Worm (Caenorhabditis elegans) whole organism, late embryonic: ENCODE results near the gene far-8.

Source experiments
- C08G9.2 ChIP-seq: sonication (generic microtip); optimal IDR thresholded peaks from 2 replicates; lab custom pipeline; 2016; ENCODE audit warnings: mild to moderate bottlenecking, missing genetic modification characterization, moderate library complexity, missing compliant biosample characterization
- F13H6.1 ChIP-seq: sonication (generic microtip); optimal IDR thresholded peaks from 2 replicates; lab custom pipeline; 2016; ENCODE audit warnings: missing genetic modification characterization, missing compliant biosample characterization
- K02D7.2 ChIP-seq: sonication (generic microtip); optimal IDR thresholded peaks from 2 replicates; lab custom pipeline; 2017; ENCODE audit warnings: mild to moderate bottlenecking, missing genetic modification characterization, missing compliant biosample characterization
- K09A11.1 ChIP-seq: sonication (generic microtip); optimal IDR thresholded peaks from 2 replicates; lab custom pipeline; 2017; ENCODE audit warnings: antibody characterized with exemption, mild to moderate bottlenecking, missing genetic modification characterization, missing compliant biosample characterization; ENCODE audit not compliant: insufficient read depth
- Y22D7AL.16 ChIP-seq: sonication (generic microtip); optimal IDR thresholded peaks from 2 replicates; lab custom pipeline; 2016; ENCODE audit warnings: missing genetic modification characterization, missing compliant biosample characterization
- ama-1 ChIP-seq: fragments of 150-350 bp; optimal IDR thresholded peaks from 2 replicates; lab custom pipeline; 2014
- ceh-18 ChIP-seq: sonication (generic microtip); optimal IDR thresholded peaks from 2 replicates; lab custom pipeline; 2016; ENCODE audit warnings: missing genetic modification characterization, missing compliant biosample characterization
- ceh-24 ChIP-seq: sonication (generic microtip); optimal IDR thresholded peaks from 2 replicates; lab custom pipeline; 2016; ENCODE audit warnings: mild to moderate bottlenecking, missing genetic modification characterization, missing compliant biosample characterization
- ceh-31 ChIP-seq: sonication (generic microtip); optimal IDR thresholded peaks from 2 replicates; lab custom pipeline; 2016; ENCODE audit warnings: missing genetic modification characterization, missing compliant biosample characterization
- ceh-45 ChIP-seq: fragments of 200-800 bp; sonication (Bioruptor generic); IDR thresholded peaks from 2 replicates; pipeline ENCODE4 v1.3.6; 2022; ENCODE audit warnings: missing genetic modification reagents, missing genetic modification characterization, missing compliant biosample characterization
- ceh-6 ChIP-seq: fragments of 200-800 bp; sonication (Bioruptor generic); optimal IDR thresholded peaks from 2 replicates; lab custom pipeline; 2018; ENCODE audit warnings: mild to moderate bottlenecking, missing genetic modification characterization, missing compliant biosample characterization
- dmd-4 ChIP-seq: sonication (generic microtip); optimal IDR thresholded peaks from 2 replicates; lab custom pipeline; 2016; ENCODE audit warnings: borderline replicate concordance, missing genetic modification characterization, missing compliant biosample characterization
- dve-1 ChIP-seq: sonication (generic microtip); optimal IDR thresholded peaks from 2 replicates; lab custom pipeline; 2017; ENCODE audit warnings: antibody characterized with exemption, mild to moderate bottlenecking, missing genetic modification characterization, missing compliant biosample characterization
- elt-4 ChIP-seq: sonication (generic microtip); optimal IDR thresholded peaks from 2 replicates; lab custom pipeline; 2016; ENCODE audit warnings: missing genetic modification characterization, missing compliant biosample characterization
- eyg-1 ChIP-seq: sonication (generic microtip); optimal IDR thresholded peaks from 2 replicates; lab custom pipeline; 2016; ENCODE audit warnings: missing genotype, missing genetic modification characterization, missing compliant biosample characterization
- fax-1 ChIP-seq: sonication (generic microtip); optimal IDR thresholded peaks from 2 replicates; lab custom pipeline; 2016; ENCODE audit warnings: missing genotype, missing genetic modification characterization, missing compliant biosample characterization
- fkh-10 ChIP-seq: fragments of 150-350 bp; optimal IDR thresholded peaks from 2 replicates; lab custom pipeline; 2014; ENCODE audit warnings: missing biosample characterization, missing genetic modification reagents, missing genetic modification characterization
- gmeb-2 ChIP-seq: sonication (generic microtip); optimal IDR thresholded peaks from 2 replicates; lab custom pipeline; 2016; ENCODE audit warnings: missing genetic modification characterization, inconsistent platforms, missing compliant biosample characterization
- hlh-13 ChIP-seq: fragments of 200-800 bp; sonication (Bioruptor generic); optimal IDR thresholded peaks from 2 replicates; lab custom pipeline; 2018; ENCODE audit warnings: mild to moderate bottlenecking, missing genetic modification characterization, missing compliant biosample characterization
- hlh-15 ChIP-seq: sonication (generic microtip); optimal IDR thresholded peaks from 2 replicates; lab custom pipeline; 2016; ENCODE audit warnings: missing genetic modification characterization, missing compliant biosample characterization
- hlh-30 ChIP-seq: sonication (generic microtip); optimal IDR thresholded peaks from 2 replicates; lab custom pipeline; 2017; ENCODE audit warnings: antibody characterized with exemption, missing genetic modification characterization, missing compliant biosample characterization; ENCODE audit not compliant: insufficient read depth
- hlh-6 ChIP-seq: sonication (generic microtip); optimal IDR thresholded peaks from 2 replicates; lab custom pipeline; 2016; ENCODE audit warnings: missing genotype, missing genetic modification characterization, missing compliant biosample characterization
- hlh-8 ChIP-seq: sonication (generic microtip); optimal IDR thresholded peaks from 2 replicates; lab custom pipeline; 2016; ENCODE audit warnings: missing genotype, missing genetic modification characterization, missing compliant biosample characterization
- lim-6 ChIP-seq: sonication (generic microtip); optimal IDR thresholded peaks from 2 replicates; lab custom pipeline; 2016; ENCODE audit warnings: missing genetic modification characterization, missing compliant biosample characterization
- lin-11 ChIP-seq: fragments of 200-800 bp; sonication (Bioruptor generic); optimal IDR thresholded peaks from 2 replicates; lab custom pipeline; 2018; ENCODE audit warnings: mild to moderate bottlenecking, missing genetic modification characterization, missing compliant biosample characterization
- madf-2 ChIP-seq: sonication (generic microtip); optimal IDR thresholded peaks from 2 replicates; lab custom pipeline; 2017; ENCODE audit warnings: missing genetic modification characterization, missing compliant biosample characterization
- nhr-11 ChIP-seq: fragments of 150-350 bp; optimal IDR thresholded peaks from 2 replicates; lab custom pipeline; 2014; ENCODE audit warnings: missing biosample characterization, missing genetic modification characterization
- nhr-232 ChIP-seq: sonication (generic microtip); optimal IDR thresholded peaks from 2 replicates; lab custom pipeline; 2016; ENCODE audit warnings: missing genetic modification characterization, missing compliant biosample characterization
- npax-4 ChIP-seq: sonication (generic microtip); optimal IDR thresholded peaks from 2 replicates; lab custom pipeline; 2016; ENCODE audit warnings: missing genetic modification characterization, missing compliant biosample characterization
- pag-3 ChIP-seq: sonication (generic microtip); optimal IDR thresholded peaks from 2 replicates; lab custom pipeline; 2016; ENCODE audit warnings: missing compliant biosample characterization, missing genetic modification characterization, borderline replicate concordance
- pat-9 ChIP-seq: fragments of 200-800 bp; sonication (Bioruptor generic); optimal IDR thresholded peaks from 2 replicates; lab custom pipeline; 2018; ENCODE audit warnings: mild to moderate bottlenecking, missing genetic modification characterization, moderate library complexity, missing compliant biosample characterization
- pax-1 ChIP-seq: fragments of 150-350 bp; optimal IDR thresholded peaks from 2 replicates; lab custom pipeline; 2014; ENCODE audit warnings: missing biosample characterization, missing genetic modification characterization
- pha-2 ChIP-seq: sonication (generic microtip); optimal IDR thresholded peaks from 2 replicates; lab custom pipeline; 2017; ENCODE audit warnings: mild to moderate bottlenecking, missing genetic modification characterization, missing compliant biosample characterization
- pqm-1 ChIP-seq: sonication (generic microtip); optimal IDR thresholded peaks from 2 replicates; lab custom pipeline; 2016; ENCODE audit warnings: missing genetic modification characterization, missing compliant biosample characterization
- ref-2 ChIP-seq: sonication (generic microtip); optimal IDR thresholded peaks from 2 replicates; lab custom pipeline; 2016; ENCODE audit warnings: missing genetic modification characterization, missing compliant biosample characterization
- rnt-1 ChIP-seq: sonication (generic microtip); optimal IDR thresholded peaks from 2 replicates; lab custom pipeline; 2016; ENCODE audit warnings: missing genetic modification characterization, missing compliant biosample characterization
- sdc-2 ChIP-seq: sonication (generic microtip); optimal IDR thresholded peaks from 2 replicates; lab custom pipeline; 2016; ENCODE audit warnings: missing genotype, missing genetic modification characterization, missing compliant biosample characterization
- sox-2 ChIP-seq: fragments of 200-800 bp; sonication (Bioruptor generic); IDR thresholded peaks from 2 replicates; pipeline ENCODE4 v1.3.6; 2022; ENCODE audit warnings: missing genetic modification reagents, missing genetic modification characterization, missing compliant biosample characterization
- ttx-3 ChIP-seq: sonication (generic microtip); optimal IDR thresholded peaks from 2 replicates; lab custom pipeline; 2016; ENCODE audit warnings: missing genetic modification reagents, missing genetic modification characterization, missing compliant biosample characterization
- unc-42 ChIP-seq: sonication (generic microtip); optimal IDR thresholded peaks from 2 replicates; lab custom pipeline; 2016; ENCODE audit warnings: missing genotype, missing genetic modification characterization, missing compliant biosample characterization
- unc-55 ChIP-seq: sonication (generic microtip); optimal IDR thresholded peaks from 2 replicates; lab custom pipeline; 2017; ENCODE audit warnings: missing biosample characterization, missing genetic modification reagents, missing genetic modification characterization
- unc-86 ChIP-seq: sonication (generic microtip); optimal IDR thresholded peaks from 2 replicates; lab custom pipeline; 2016; ENCODE audit warnings: missing genetic modification characterization, missing compliant biosample characterization
- ztf-16 ChIP-seq: sonication (generic microtip); optimal IDR thresholded peaks from 2 replicates; lab custom pipeline; 2017; ENCODE audit warnings: missing genetic modification characterization, missing compliant biosample characterization

Gene far-8

DNA sequence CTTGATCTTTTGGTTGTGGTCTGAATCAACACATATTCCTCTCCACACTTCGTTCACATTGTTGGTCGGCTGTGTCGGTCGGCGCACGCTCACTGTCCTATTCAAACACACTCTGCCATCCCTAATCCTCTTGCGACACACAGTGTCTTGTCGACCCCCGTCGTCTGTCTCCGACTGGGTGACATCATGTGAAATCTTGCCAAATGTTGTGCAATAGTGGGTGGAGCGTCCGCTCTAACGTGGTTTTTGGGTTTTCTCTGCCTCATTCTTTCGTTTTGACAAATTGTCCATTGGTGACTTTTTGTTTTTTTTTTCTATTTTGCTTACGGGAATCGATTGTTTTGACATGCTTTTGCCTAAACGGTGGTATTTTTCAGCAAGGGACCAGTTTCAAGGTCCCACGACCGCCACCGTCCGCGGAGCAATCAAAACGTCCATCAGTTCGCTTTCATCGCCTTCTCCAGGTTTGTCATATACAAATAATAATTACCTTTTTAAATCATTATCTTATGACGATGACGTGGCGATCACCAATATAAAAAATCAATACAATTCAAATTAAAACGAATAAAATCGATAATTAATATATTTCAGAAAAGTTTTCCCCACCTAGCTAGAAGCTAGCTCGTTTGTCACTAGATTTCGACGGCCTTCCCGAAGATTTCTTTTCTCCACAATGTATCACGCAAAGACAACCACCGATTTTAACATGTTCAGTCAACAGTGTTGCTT is 8.9 kb upstream of the far-8 start (continued):
- TF ChIP-seq hlh-30 (tag; lab: Kevin White, UChicago) (peak; percentile 96), Y22D7AL.16 (no peak), ceh-24 (tag; lab: Kevin White, UChicago) (no peak), ceh-18 (tag; lab: Kevin White, UChicago) (peak; percentile 82), ztf-16 (peak; percentile 9), dve-1 (peak; percentile 85), eyg-1 (tag; lab: Kevin White, UChicago) (peak; percentile 26), unc-55 (peak; percentile 91), C08G9.2 (tag; lab: Kevin White, UChicago) (no peak), nhr-11 (no peak), fax-1 (tag; lab: Kevin White, UChicago) (no peak), fkh-10 (GFP tag; lab: Kevin White, UChicago) (peak; percentile 15), madf-2 (peak; percentile 35), ceh-31 (tag; lab: Kevin White, UChicago) (peak; percentile 87), pax-1 (tag; lab: Kevin White, UChicago) (peak; percentile 90), pag-3 (no peak), F13H6.1 (tag; lab: Kevin White, UChicago) (peak; percentile 28), hlh-8 (peak; percentile 14), gmeb-2 (tag; lab: Kevin White, UChicago) (no peak), unc-86 (tag; lab: Kevin White, UChicago) (no peak), npax-4 (tag; lab: Kevin White, UChicago) (no peak), pqm-1 (tag; lab: Kevin White, UChicago) (peak; percentile 42), ceh-6 (GFP tag; lab: Kevin White, UChicago) (no peak), ttx-3 (tag; lab: Kevin White, UChicago) (no peak), hlh-13 (no peak), dmd-4 (no peak), nhr-232 (no peak), K09A11.1 (peak; percentile 65), K02D7.2 (tag; lab: Kevin White, UChicago) (no peak), rnt-1 (tag; lab: Kevin White, UChicago) (peak; percentile 85), hlh-6 (no peak), pat-9 (no peak), hlh-15 (no peak), lin-11 (tag; lab: Kevin White, UChicago) (no peak), unc-42 (tag; lab: Kevin White, UChicago) (peak; percentile 29), lim-6 (tag; lab: Kevin White, UChicago) (no peak), ref-2 (tag; lab: Kevin White, UChicago) (peak; percentile 76), pha-2 (tag; lab: Kevin White, UChicago) (peak; percentile 18), sdc-2 (tag; lab: Kevin White, UChicago) (peak; percentile 17)

DNA sequence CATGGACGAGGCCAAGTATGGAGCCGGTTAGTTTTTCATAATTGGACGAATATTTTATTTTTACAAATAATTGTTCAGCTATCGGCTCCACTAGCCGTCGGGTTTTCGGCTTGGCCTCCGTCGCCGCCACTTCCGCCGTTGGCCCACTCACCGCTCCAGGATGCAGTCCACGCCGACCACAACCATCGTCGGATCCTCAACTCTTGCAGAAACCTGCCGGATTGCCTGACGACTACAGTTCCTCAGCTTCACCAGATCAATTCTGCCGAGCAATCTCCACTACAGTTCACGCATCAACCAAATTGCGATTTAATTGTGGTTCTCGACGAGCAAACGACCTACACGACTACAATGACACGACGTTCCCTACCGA is 8.3 kb upstream of the far-8 start:
- TF ChIP-seq ceh-45 (GFP tag; lab: Robert Waterston, UW) (0 out of 2 replicates have a peak, but pooled peaks have one; percentile 25), lin-11 (tag; lab: Kevin White, UChicago) (no peak), K09A11.1 (no peak), sox-2 (GFP tag; lab: Robert Waterston, UW) (no peak), madf-2 (no peak), ztf-16 (no peak), unc-55 (no peak)

DNA sequence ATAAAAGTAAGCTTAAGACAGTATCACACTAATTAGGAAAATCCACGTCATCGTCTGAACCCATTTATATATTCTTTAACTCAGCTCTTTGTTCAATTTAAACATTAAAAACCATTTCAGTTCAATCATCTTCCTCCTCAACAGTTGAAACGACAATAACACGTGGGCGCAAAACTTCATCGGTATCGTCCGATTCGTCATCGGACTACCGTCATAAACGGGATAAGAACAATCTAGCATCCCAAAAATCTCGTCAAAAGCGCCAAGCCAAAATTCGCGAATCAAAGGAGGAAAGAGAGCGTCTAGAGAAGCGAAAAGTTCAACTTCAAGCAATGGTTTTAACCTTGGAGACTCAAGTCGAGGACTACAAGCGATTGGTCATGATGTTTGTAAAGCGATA is 7.5 kb upstream of the far-8 start:
- TF ChIP-seq elt-4 (no peak), ama-1 (peak; percentile 54)
